Fruit fly (Drosophila melanogaster) whole organism, embryonic: ENCODE results near the gene CG6465.

ENCODE experiments used
- Atf3 ChIP-seq: fragments of 200-800 bp; sonication (Bioruptor generic); optimal IDR thresholded peaks from 3 replicates; lab custom pipeline; 2016; ENCODE audit warnings: missing biosample characterization, missing genetic modification characterization
- B-H2 ChIP-seq: fragments of 200-800 bp; sonication (Bioruptor generic); optimal IDR thresholded peaks from 2 replicates; lab custom pipeline; 2018; ENCODE audit warnings: missing biosample characterization, mild to moderate bottlenecking, missing genetic modification characterization
- Bdp1 ChIP-seq: fragments of 200-800 bp; sonication (Bioruptor generic); optimal IDR thresholded peaks from 3 replicates; lab custom pipeline; 2016; ENCODE audit warnings: missing biosample characterization, missing genetic modification characterization
- CG10147 ChIP-seq: fragments of 200-800 bp; sonication (Bioruptor generic); optimal IDR thresholded peaks from 2 replicates; lab custom pipeline; 2019; ENCODE audit warnings: missing biosample characterization, mild to moderate bottlenecking, missing genetic modification characterization, moderate library complexity
- CG10274 ChIP-seq: fragments of 200-800 bp; sonication (Bioruptor generic); optimal IDR thresholded peaks from 3 replicates; lab custom pipeline; 2017; ENCODE audit warnings: missing biosample characterization, mild to moderate bottlenecking, missing genetic modification characterization
- CG11085 ChIP-seq: fragments of 200-800 bp; sonication (Bioruptor generic); IDR thresholded peaks from 2 replicates; pipeline ENCODE4 v1.3.6; 2022; ENCODE audit warnings: missing biosample characterization, missing genetic modification characterization
- CG13287 ChIP-seq: fragments of 200-800 bp; sonication (Bioruptor generic); IDR thresholded peaks from 2 replicates; pipeline ENCODE4 v1.3.6; 2022; ENCODE audit warnings: missing biosample characterization, missing genetic modification characterization; ENCODE audit not compliant: partially characterized antibody
- CG13775 ChIP-seq: fragments of 200-800 bp; sonication (Bioruptor generic); optimal IDR thresholded peaks from 3 replicates; lab custom pipeline; 2017; ENCODE audit warnings: missing biosample characterization, mild to moderate bottlenecking, missing genetic modification characterization
- CG14710 ChIP-seq: fragments of 200-800 bp; sonication (Bioruptor generic); optimal IDR thresholded peaks from 3 replicates; lab custom pipeline; 2019; ENCODE audit warnings: missing biosample characterization, mild to moderate bottlenecking, missing genetic modification characterization, moderate library complexity
- CG1529 ChIP-seq: fragments of 200-800 bp; sonication (Bioruptor generic); optimal IDR thresholded peaks from 3 replicates; lab custom pipeline; 2018; ENCODE audit warnings: missing biosample characterization, missing genetic modification characterization
- CG15479 ChIP-seq: fragments of 200-800 bp; sonication (Bioruptor generic); optimal IDR thresholded peaks from 3 replicates; lab custom pipeline; 2019; ENCODE audit warnings: missing biosample characterization, mild to moderate bottlenecking, missing genetic modification characterization, moderate library complexity
- CG15601 ChIP-seq: fragments of 200-800 bp; sonication (Bioruptor generic); optimal IDR thresholded peaks from 3 replicates; lab custom pipeline; 2019; ENCODE audit warnings: missing biosample characterization, mild to moderate bottlenecking, missing genetic modification characterization, moderate library complexity
- CG16813 ChIP-seq: fragments of 200-800 bp; sonication (Bioruptor generic); IDR thresholded peaks from 3 replicates; pipeline ENCODE4 v1.3.6; 2022; ENCODE audit warnings: missing biosample characterization, missing genetic modification characterization; ENCODE audit not compliant: partially characterized antibody
- CG17359 ChIP-seq: fragments of 200-800 bp; sonication (Bioruptor generic); optimal IDR thresholded peaks from 3 replicates; lab custom pipeline; 2018; ENCODE audit warnings: missing biosample characterization, mild to moderate bottlenecking, missing genetic modification characterization, moderate library complexity
- CG34224 ChIP-seq: fragments of 200-800 bp; sonication (Bioruptor generic); IDR thresholded peaks from 3 replicates; pipeline ENCODE4 v1.3.6; 2022; ENCODE audit warnings: missing biosample characterization, missing genetic modification characterization; ENCODE audit not compliant: partially characterized antibody
- CG3995 ChIP-seq: fragments of 200-800 bp; sonication (Bioruptor generic); optimal IDR thresholded peaks from 3 replicates; lab custom pipeline; 2016; ENCODE audit warnings: missing biosample characterization, missing genetic modification characterization
- CG4820 ChIP-seq: fragments of 200-800 bp; sonication (Bioruptor generic); optimal IDR thresholded peaks from 3 replicates; lab custom pipeline; 2016; ENCODE audit warnings: missing biosample characterization, missing genetic modification characterization
- CG5245 ChIP-seq: fragments of 200-800 bp; sonication (Bioruptor generic); optimal IDR thresholded peaks from 3 replicates; lab custom pipeline; 2016; ENCODE audit warnings: missing biosample characterization, missing genetic modification characterization
- CG7357 ChIP-seq: fragments of 200-800 bp; sonication (Bioruptor generic); IDR thresholded peaks from 3 replicates; pipeline ENCODE4 v1.3.6; 2022; ENCODE audit warnings: missing biosample characterization, missing genetic modification characterization
- CG7372 ChIP-seq: fragments of 200-800 bp; sonication (Bioruptor generic); IDR thresholded peaks from 2 replicates; pipeline ENCODE4 v1.3.6; 2022; ENCODE audit warnings: missing biosample characterization, missing genetic modification characterization
- CG9727 ChIP-seq: fragments of 200-800 bp; sonication (Bioruptor generic); optimal IDR thresholded peaks from 3 replicates; lab custom pipeline; 2017; ENCODE audit warnings: missing biosample characterization, mild to moderate bottlenecking, missing genetic modification characterization
- CG9876 ChIP-seq: fragments of 200-800 bp; sonication (Bioruptor generic); optimal IDR thresholded peaks from 2 replicates; lab custom pipeline; 2016; ENCODE audit warnings: missing biosample characterization, missing genetic modification characterization
- Camta ChIP-seq: fragments of 200-800 bp; sonication (Bioruptor generic); optimal IDR thresholded peaks from 2 replicates; lab custom pipeline; 2016; ENCODE audit warnings: missing biosample characterization, missing genetic modification characterization
- CrebB ChIP-seq: fragments of 200-800 bp; sonication (Bioruptor generic); optimal IDR thresholded peaks from 3 replicates; lab custom pipeline; 2018; ENCODE audit warnings: missing biosample characterization, mild to moderate bottlenecking, missing genetic modification characterization
- Dip3 ChIP-seq: fragments of 200-800 bp; sonication (Bioruptor generic); optimal IDR thresholded peaks from 3 replicates; lab custom pipeline; 2016; ENCODE audit warnings: missing biosample characterization, missing genetic modification characterization
- Dll ChIP-seq: fragments of 200-800 bp; sonication (Bioruptor generic); IDR thresholded peaks from 4 replicates; pipeline ENCODE4 v1.3.6; 2022; ENCODE audit warnings: missing biosample characterization, missing genetic modification characterization; ENCODE audit not compliant: partially characterized antibody
- HmgZ ChIP-seq: fragments of 200-800 bp; sonication (Bioruptor generic); optimal IDR thresholded peaks from 2 replicates; lab custom pipeline; 2018; ENCODE audit warnings: missing biosample characterization, mild to moderate bottlenecking, missing genetic modification characterization
- Jarid2 ChIP-seq: fragments of 200-800 bp; sonication (Bioruptor generic); optimal IDR thresholded peaks from 3 replicates; lab custom pipeline; 2017; ENCODE audit warnings: mild to moderate bottlenecking, missing biosample characterization, missing genetic modification reagents, missing genetic modification characterization
- Myb ChIP-seq: fragments of 200-800 bp; sonication (Bioruptor generic); optimal IDR thresholded peaks from 2 replicates; lab custom pipeline; 2016; ENCODE audit warnings: missing biosample characterization, missing genetic modification characterization
- Six4 ChIP-seq: fragments of 200-800 bp; sonication (Bioruptor generic); optimal IDR thresholded peaks from 2 replicates; lab custom pipeline; 2016; ENCODE audit warnings: missing biosample characterization, missing genetic modification characterization
- Trl ChIP-seq, 3 experiments: fragments of >200 bp in 2 of 3; fragments of 200-800 bp in 1 of 3; sonication (Bioruptor generic) in 1 of 3; optimal IDR thresholded peaks; 2 replicates in 1 of 3; 3 replicates in 2 of 3; lab custom pipeline; 2016 to 2017; ENCODE audit warnings: missing biosample characterization in 1 of 3, missing genetic modification characterization in 1 of 3
- Xbp1 ChIP-seq: fragments of 200-800 bp; sonication (Bioruptor generic); optimal IDR thresholded peaks from 3 replicates; lab custom pipeline; 2016; ENCODE audit warnings: missing biosample characterization, mild to moderate bottlenecking, missing genetic modification characterization
- danr ChIP-seq: fragments of 200-800 bp; sonication (Bioruptor generic); IDR thresholded peaks from 2 replicates; pipeline ENCODE4 v1.3.6; 2022; ENCODE audit warnings: missing biosample characterization, missing genetic modification characterization
- eve ChIP-seq, 2 experiments: fragments of >200 bp; optimal IDR thresholded peaks; 2 replicates each; lab custom pipeline; 2017; ENCODE audit warnings: missing biosample characterization in 2 of 2, missing genetic modification characterization in 2 of 2
- gsb ChIP-seq: fragments of 200-800 bp; sonication (Bioruptor generic); IDR thresholded peaks from 2 replicates; pipeline ENCODE4 v1.3.6; 2022; ENCODE audit warnings: missing biosample characterization, missing genetic modification characterization
- hbn ChIP-seq: fragments of 200-800 bp; sonication (Bioruptor generic); IDR thresholded peaks from 2 replicates; pipeline ENCODE4 v1.3.6; 2022; ENCODE audit warnings: missing biosample characterization, missing genetic modification characterization; ENCODE audit not compliant: partially characterized antibody
- hth ChIP-seq: fragments of >200 bp; optimal IDR thresholded peaks from 2 replicates; lab custom pipeline; 2017; ENCODE audit warnings: inconsistent platforms
- jumu ChIP-seq: fragments of 200-800 bp; sonication (Bioruptor generic); optimal IDR thresholded peaks from 3 replicates; lab custom pipeline; 2016; ENCODE audit warnings: missing biosample characterization, missing genetic modification characterization
- klu ChIP-seq: fragments of 200-800 bp; sonication (Bioruptor generic); IDR thresholded peaks from 2 replicates; pipeline ENCODE4 v1.3.6; 2022; ENCODE audit warnings: missing biosample characterization, missing genetic modification characterization
- lilli ChIP-seq: fragments of 200-800 bp; sonication (Bioruptor generic); optimal IDR thresholded peaks from 3 replicates; lab custom pipeline; 2016; ENCODE audit warnings: missing biosample characterization, missing genetic modification characterization
- mld ChIP-seq: fragments of 200-800 bp; sonication (Bioruptor generic); IDR thresholded peaks from 3 replicates; pipeline ENCODE4 v1.3.6; 2022; ENCODE audit warnings: missing biosample characterization, missing genetic modification characterization; ENCODE audit not compliant: partially characterized antibody
- nerfin-2 ChIP-seq: fragments of 200-800 bp; sonication (Bioruptor generic); IDR thresholded peaks from 2 replicates; pipeline ENCODE4 v1.3.6; 2022; ENCODE audit warnings: missing biosample characterization, missing genetic modification characterization; ENCODE audit not compliant: partially characterized antibody
- onecut ChIP-seq: fragments of 200-800 bp; sonication (Bioruptor generic); IDR thresholded peaks from 2 replicates; pipeline ENCODE4 v1.3.6; 2022; ENCODE audit warnings: missing biosample characterization, missing genetic modification characterization
- pho ChIP-seq: fragments of 200-800 bp; sonication (Bioruptor generic); optimal IDR thresholded peaks from 2 replicates; lab custom pipeline; 2016; ENCODE audit warnings: missing biosample characterization, missing genetic modification characterization
- pita ChIP-seq: fragments of 200-800 bp; sonication (Bioruptor generic); optimal IDR thresholded peaks from 2 replicates; lab custom pipeline; 2017; ENCODE audit warnings: missing biosample characterization, mild to moderate bottlenecking, missing genetic modification characterization
- pnt ChIP-seq: fragments of 200-800 bp; sonication (Bioruptor generic); optimal IDR thresholded peaks from 3 replicates; lab custom pipeline; 2016; ENCODE audit warnings: missing biosample characterization, missing genetic modification characterization
- prd ChIP-seq, 3 experiments: fragments of >200 bp in 2 of 3; fragments of 200-800 bp in 1 of 3; sonication (Bioruptor generic) in 1 of 3; optimal IDR thresholded peaks in 2 of 3; IDR thresholded peaks in 1 of 3; 2 replicates in 2 of 3; 3 replicates in 1 of 3; pipeline versions ENCODE4 v1.3.6 to Lab custom; 2017 to 2022; ENCODE audit warnings: missing biosample characterization in 1 of 3, missing genetic modification characterization in 1 of 3
- shn ChIP-seq: fragments of 200-800 bp; sonication (Bioruptor generic); optimal IDR thresholded peaks from 3 replicates; lab custom pipeline; 2016; ENCODE audit warnings: missing biosample characterization, missing genetic modification characterization
- sug ChIP-seq: fragments of 200-800 bp; optimal IDR thresholded peaks from 2 replicates; lab custom pipeline; 2019; ENCODE audit warnings: missing biosample characterization, mild to moderate bottlenecking, missing genetic modification characterization, moderate library complexity
- zfh2 ChIP-seq: fragments of 200-800 bp; sonication (Bioruptor generic); optimal IDR thresholded peaks from 2 replicates; lab custom pipeline; 2016; ENCODE audit warnings: missing biosample characterization, missing genetic modification characterization

Gene CG6465

dm6 chr3R:10696371-10696777 is 19.3 kb upstream of the CG6465 start, which contains the start of the genes pug, CG14683 and CG46459 (continued):
- peak; percentile 21 for TF ChIP-seq CG4820 (GFP tag; lab: Kevin White, UChicago)
- peak; percentile 38 for TF ChIP-seq Xbp1 (GFP tag; lab: Kevin White, UChicago)
- peak; percentile 38 for TF ChIP-seq pho (GFP tag; lab: Kevin White, UChicago)
- peak; percentile 52 for TF ChIP-seq Dip3 (GFP tag; lab: Kevin White, UChicago)
- peak; percentile 64 for TF ChIP-seq CG14710
- no peak for TF ChIP-seq CrebB (tag; lab: Kevin White, UChicago)
- peak; percentile 25 for TF ChIP-seq jumu (GFP tag; lab: Kevin White, UChicago)
- no peak for TF ChIP-seq CG15601 (tag; lab: Kevin White, UChicago)
- peak; percentile 98 for TF ChIP-seq CG34224 (GFP tag; lab: Robert Waterston, UW)
- no peak for TF ChIP-seq CG7372
- peak; percentile 52 for TF ChIP-seq CG10147
- TF ChIP-seq Myb (GFP tag; lab: Kevin White, UChicago), result peak; percentile 93
- peak; percentile 40 for TF ChIP-seq Atf3
- TF ChIP-seq zfh2 (GFP tag; lab: Kevin White, UChicago), result peak; percentile 60
- TF ChIP-seq CG15479 (GFP tag; lab: Kevin White, UChicago), result no peak
- peak; percentile 8 for TF ChIP-seq CG17359
- TF ChIP-seq CG3995, result peak; percentile 45
- peak; percentile 24 for TF ChIP-seq HmgZ
- peak; percentile 91 for TF ChIP-seq mld (GFP tag; lab: Robert Waterston, UW)
- no peak for TF ChIP-seq pita (GFP tag; lab: Kevin White, UChicago)
- peak; percentile 25 for TF ChIP-seq CG13775 (GFP tag; lab: Kevin White, UChicago)
- TF ChIP-seq CG5245 (GFP tag; lab: Kevin White, UChicago), result peak; percentile 42
- TF ChIP-seq hbn (GFP tag; lab: Robert Waterston, UW), result peak; percentile 97
- no peak for TF ChIP-seq hth (lab: Kevin White, UChicago)
- peak; percentile 74 for TF ChIP-seq lilli (GFP tag; lab: Kevin White, UChicago)
- TF ChIP-seq CG7357 (GFP tag; lab: Robert Waterston, UW), result no peak
- TF ChIP-seq CG1529 (GFP tag; lab: Kevin White, UChicago), result no peak
- no peak for TF ChIP-seq danr (GFP tag; lab: Robert Waterston, UW)
- peak; percentile 58 for TF ChIP-seq Camta
- peak; percentile 17 for TF ChIP-seq pnt (GFP tag; lab: Kevin White, UChicago)
- peak; percentile 5 for TF ChIP-seq shn (GFP tag; lab: Kevin White, UChicago)
- no peak for TF ChIP-seq prd (optimal IDR thresholded peaks at IDR 0.05; lab: Kevin White, UChicago)
- TF ChIP-seq prd (GFP tag; IDR thresholded peaks at IDR 0.05; lab: Robert Waterston, UW), result peak; percentile 48; the same call in 1 of the 3 replicates
- TF ChIP-seq Dll (GFP tag; lab: Robert Waterston, UW), result peak; percentile 99
- no peak for TF ChIP-seq Bdp1 (GFP tag; lab: Kevin White, UChicago)
- peak; percentile 94 for TF ChIP-seq nerfin-2 (GFP tag; lab: Robert Waterston, UW)
- TF ChIP-seq Jarid2 (GFP tag; lab: Kevin White, UChicago), result no peak
- no peak for TF ChIP-seq onecut (GFP tag; lab: Robert Waterston, UW)
- peak; percentile 8 for TF ChIP-seq sug (tag; lab: Kevin White, UChicago)
- no peak for TF ChIP-seq Six4 (GFP tag; lab: Kevin White, UChicago)
- TF ChIP-seq B-H2 (GFP tag; lab: Kevin White, UChicago), result peak; percentile 14
- TF ChIP-seq CG13287 (GFP tag; lab: Robert Waterston, UW), result peak; percentile 99
- TF ChIP-seq CG9876, result peak; percentile 27
- TF ChIP-seq Trl (optimal IDR thresholded peaks at IDR 0.05; lab: Kevin White, UChicago), result no peak
- peak; percentile 73 for TF ChIP-seq Trl (GFP tag; optimal IDR thresholded peaks at IDR 0.05; lab: Kevin White, UChicago)
- no peak for TF ChIP-seq klu (GFP tag; lab: Robert Waterston, UW)
- TF ChIP-seq CG10274, result no peak
- peak; percentile 98 for TF ChIP-seq CG16813 (GFP tag; lab: Robert Waterston, UW)
- TF ChIP-seq CG9727, result peak; percentile 33
- TF ChIP-seq gsb, result no peak
- TF ChIP-seq CG11085, result no peak
- no peak for TF ChIP-seq eve (GFP tag; optimal IDR thresholded peaks at IDR 0.05; lab: Kevin White, UChicago)
